Fruit fly (Drosophila melanogaster): ENCODE data around the gene CG17738.

DNA sequence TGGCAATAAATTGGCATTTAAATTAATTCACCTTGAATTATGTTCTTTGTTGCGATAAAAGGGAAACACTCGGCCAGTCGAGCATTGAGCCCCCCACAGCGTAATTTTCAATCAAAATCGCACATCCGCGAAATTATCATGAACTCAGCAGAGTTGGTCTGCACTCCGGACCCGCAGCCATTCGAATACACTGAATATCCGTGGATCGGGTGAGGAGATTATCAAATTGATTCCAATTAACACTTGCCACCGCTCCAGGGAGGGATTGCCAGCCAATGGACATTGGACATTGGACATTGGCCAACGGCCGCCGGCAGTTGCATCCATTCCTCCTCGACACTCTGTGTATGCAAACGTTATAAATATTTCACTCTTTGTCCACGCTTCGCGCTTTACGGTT is 36.9 kb downstream of the CG17738 start:
- no peak for TF ChIP-seq CG17806 (tag; optimal IDR thresholded peaks at IDR 0.05)
- no peak for TF ChIP-seq CG12605 (GFP tag; IDR thresholded peaks at IDR 0.05)
- TF ChIP-seq rn (GFP tag; IDR thresholded peaks at IDR 0.05) = no peak
- TF ChIP-seq Ets98B (GFP tag; IDR thresholded peaks at IDR 0.05) = no peak
- no peak for TF ChIP-seq CG15710 (tag; optimal IDR thresholded peaks at IDR 0.05)
